Worm (Caenorhabditis elegans) whole organism, L4 larva: Measurements from ENCODE around the gene emb-8.

Source experiments
- ceh-28 ChIP-seq: fragments of 150-350 bp; optimal IDR thresholded peaks from 2 replicates; lab custom pipeline; 2014; ENCODE audit warnings: missing biosample characterization, missing genetic modification reagents, missing genetic modification characterization
- ceh-62 ChIP-seq: sonication (generic microtip); optimal IDR thresholded peaks from 2 replicates; lab custom pipeline; 2017; ENCODE audit warnings: missing biosample characterization, missing genetic modification characterization
- ces-1 ChIP-seq: fragments of 150-350 bp; sonication (generic microtip); optimal IDR thresholded peaks from 4 replicates; lab custom pipeline; 2014; ENCODE audit warnings: missing biosample characterization, missing genetic modification reagents, missing genetic modification characterization
- dpl-1 ChIP-seq: fragments of 150-350 bp; optimal IDR thresholded peaks from 2 replicates; lab custom pipeline; 2014; ENCODE audit warnings: missing biosample characterization, missing genetic modification reagents, missing genetic modification characterization
- pha-4 ChIP-seq, 2 experiments: fragments of 150-350 bp in 1 of 2; fragments of 200-800 bp in 1 of 2; sonication (Bioruptor generic) in 1 of 2; IDR thresholded peaks in 1 of 2; optimal IDR thresholded peaks in 1 of 2; 2 replicates each; pipeline versions ENCODE4 v1.3.6 to Lab custom; 2014 to 2022; ENCODE audit warnings: missing genetic modification characterization in 2 of 2, missing genetic modification reagents in 2 of 2, missing biosample characterization in 1 of 2, missing compliant biosample characterization in 1 of 2
- skn-1 ChIP-seq: fragments of 150-350 bp; optimal IDR thresholded peaks from 2 replicates; lab custom pipeline; 2014; ENCODE audit warnings: missing biosample characterization, missing genetic modification characterization
- unc-39 ChIP-seq: sonication (generic microtip); optimal IDR thresholded peaks from 2 replicates; lab custom pipeline; 2017; ENCODE audit warnings: missing biosample characterization, missing genetic modification characterization

DNA sequence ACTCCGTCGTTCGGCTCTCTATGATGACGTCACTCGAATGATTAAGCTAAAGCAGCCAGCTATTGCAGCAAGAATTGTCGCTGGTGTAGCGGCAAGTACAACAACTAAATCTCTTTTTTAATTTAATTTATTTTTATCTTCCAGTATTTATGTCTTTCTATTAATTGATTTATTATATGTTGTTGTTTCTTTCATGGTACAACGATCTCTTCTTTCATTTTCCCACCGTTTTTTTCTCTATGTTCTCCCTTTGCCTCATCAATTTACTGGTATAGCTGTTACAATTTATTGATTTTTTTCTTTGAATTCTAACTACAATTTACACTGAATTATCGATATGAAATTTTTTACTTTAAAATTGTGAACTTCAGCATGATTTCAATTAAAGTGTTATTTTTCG, 3.8 kb downstream of the emb-8 start, which contains the start of gene moc-6:
- no peak for TF ChIP-seq dpl-1 (GFP tag; lab: Kevin White, UChicago)
- no peak for TF ChIP-seq ceh-28 (tag; lab: Kevin White, UChicago)
- TF ChIP-seq skn-1 (tag; lab: Kevin White, UChicago): no peak
- TF ChIP-seq ces-1 (GFP tag; lab: Kevin White, UChicago): no peak
- TF ChIP-seq unc-39 (tag; lab: Kevin White, UChicago): no peak
- TF ChIP-seq ceh-62 (tag; lab: Kevin White, UChicago): no peak
- no peak for TF ChIP-seq pha-4 (GFP tag; IDR thresholded peaks at IDR 0.05; lab: Robert Waterston, UW)
- no peak for TF ChIP-seq pha-4 (tag; optimal IDR thresholded peaks at IDR 0.05; lab: Kevin White, UChicago)
